Worm (Caenorhabditis elegans): Measurements from ENCODE around the gene pqn-74.

- TF ChIP-seq scrt-1 (GFP tag; IDR thresholded peaks at IDR 0.05), result no peak
- TF ChIP-seq tbx-11 (GFP tag; IDR thresholded peaks at IDR 0.05), result no peak
- no peak for TF ChIP-seq tra-4 (tag; optimal IDR thresholded peaks at IDR 0.05)
- no peak for TF ChIP-seq F13C5.2 (tag; optimal IDR thresholded peaks at IDR 0.05)
- TF ChIP-seq tbx-37 (GFP tag; conservative IDR thresholded peaks at IDR 0.05), result no peak
- no peak for TF ChIP-seq pes-1 (GFP tag; IDR thresholded peaks at IDR 0.05)
- no peak for TF ChIP-seq hnd-1 (tag; optimal IDR thresholded peaks at IDR 0.05)
- no peak for TF ChIP-seq ama-1 (optimal IDR thresholded peaks at IDR 0.05)
- TF ChIP-seq ceh-13 (GFP tag; optimal IDR thresholded peaks at IDR 0.05), result no peak
- TF ChIP-seq aly-1 (tag; optimal IDR thresholded peaks at IDR 0.05), result no peak
These were observed 30.6 kb downstream of the pqn-74 start, which contains the start of gene csn-6 for ce11 chrIV:13300591-13300990.

Measured in whole organism, early embryonic.